Fruit fly (Drosophila melanogaster): ENCODE data around the gene CG33257.
A peak's percentile ranks its signal among the peaks of the same experiment; 100 is the strongest.

dm6 chr3L:16392874-16393273 is 46.8 kb downstream of the CG33257 start:
- TF ChIP-seq Drgx (GFP tag; IDR thresholded peaks at IDR 0.05): no peak
- no peak for TF ChIP-seq eyg (GFP tag; optimal IDR thresholded peaks at IDR 0.05)
- peak; percentile 43; the same call in 1 of the 2 replicates for TF ChIP-seq CG31441 (GFP tag; IDR thresholded peaks at IDR 0.05)
- TF ChIP-seq HHEX (GFP tag; optimal IDR thresholded peaks at IDR 0.05): no peak
- TF ChIP-seq CG5180 (GFP tag; optimal IDR thresholded peaks at IDR 0.05): no peak
- no peak for TF ChIP-seq CG8944 (GFP tag; optimal IDR thresholded peaks at IDR 0.05)
- TF ChIP-seq insv (GFP tag; optimal IDR thresholded peaks at IDR 0.05): no peak
